Worm (Caenorhabditis elegans): ENCODE data around the gene pals-16.

DNA sequence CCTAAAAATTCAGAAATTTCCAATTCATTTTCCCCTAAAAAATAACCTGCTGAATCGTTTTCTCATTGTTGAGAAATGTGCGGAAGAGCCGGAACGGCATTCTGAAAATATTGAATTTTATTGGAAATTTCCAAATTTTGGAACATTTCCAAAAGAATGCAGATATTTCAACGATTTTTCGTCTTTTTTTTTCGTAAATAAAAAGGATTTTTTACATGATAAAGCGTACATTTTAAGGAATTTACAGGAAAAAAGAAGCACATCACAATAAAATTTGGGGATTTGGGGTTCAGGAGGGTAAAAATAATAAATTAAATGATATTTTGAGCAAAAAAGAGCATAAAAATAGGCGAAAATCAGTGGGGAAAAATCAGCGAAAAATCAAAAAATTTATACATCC, 9.4 kb downstream of the pals-16 start, which contains the start of gene Y82E9BR.22:
- TF ChIP-seq tab-1 (GFP tag; IDR thresholded peaks at IDR 0.05) (no peak), ztf-29 (GFP tag; IDR thresholded peaks at IDR 0.05) (no peak), klf-2 (GFP tag; conservative IDR thresholded peaks at IDR 0.05) (no peak), ztf-23 (GFP tag; IDR thresholded peaks at IDR 0.05) (no peak)

Data from whole organism, midembryonic.